Worm (Caenorhabditis elegans) whole organism, mixed stage, embryonic: ENCODE results near the gene T04C10.3.
A peak's percentile ranks its signal among the peaks of the same experiment; 100 is the strongest.

Experiments
- M03D4.4 ChIP-seq: sonication (generic microtip); optimal IDR thresholded peaks from 2 replicates; lab custom pipeline; 2017; ENCODE audit warnings: mild to moderate bottlenecking, missing genetic modification characterization, missing compliant biosample characterization
- bed-3 ChIP-seq: fragments of 200-800 bp; sonication (Bioruptor generic); optimal IDR thresholded peaks from 3 replicates; lab custom pipeline; 2018; ENCODE audit warnings: mild to moderate bottlenecking, missing genetic modification characterization, moderate library complexity, missing compliant biosample characterization
- ceh-39 ChIP-seq: fragments of 150-350 bp; optimal IDR thresholded peaks from 2 replicates; lab custom pipeline; 2014; ENCODE audit warnings: missing biosample characterization, missing genetic modification characterization
- ceh-43 ChIP-seq: fragments of 200-800 bp; sonication (Bioruptor generic); optimal IDR thresholded peaks from 2 replicates; lab custom pipeline; 2018; ENCODE audit warnings: mild to moderate bottlenecking, missing genetic modification characterization, moderate library complexity, missing compliant biosample characterization
- ces-1 ChIP-seq: fragments of 150-350 bp; optimal IDR thresholded peaks from 2 replicates; lab custom pipeline; 2014; ENCODE audit warnings: missing biosample characterization, missing genetic modification reagents, missing genetic modification characterization
- cnd-1 ChIP-seq: fragments of 200-800 bp; sonication (Bioruptor generic); optimal IDR thresholded peaks from 2 replicates; lab custom pipeline; 2018; ENCODE audit warnings: mild to moderate bottlenecking, missing genetic modification characterization, missing compliant biosample characterization
- drap-1 ChIP-seq: fragments of 200-800 bp; sonication (Bioruptor generic); optimal IDR thresholded peaks from 3 replicates; lab custom pipeline; 2018; ENCODE audit warnings: mild to moderate bottlenecking, missing genetic modification characterization, missing compliant biosample characterization
- elt-1 ChIP-seq: sonication (generic microtip); optimal IDR thresholded peaks from 2 replicates; lab custom pipeline; 2017; ENCODE audit warnings: missing genetic modification characterization, mild to moderate bottlenecking, missing compliant biosample characterization, antibody characterized with exemption, moderate library complexity, borderline replicate concordance; ENCODE audit not compliant: insufficient read depth
- elt-3 ChIP-seq: fragments of 150-350 bp; optimal IDR thresholded peaks from 2 replicates; lab custom pipeline; 2014; ENCODE audit warnings: missing biosample characterization, missing genetic modification characterization
- flh-1 ChIP-seq: fragments of 200-800 bp; sonication (Bioruptor generic); optimal IDR thresholded peaks from 2 replicates; lab custom pipeline; 2018; ENCODE audit warnings: mild to moderate bottlenecking, missing genetic modification characterization, moderate library complexity, missing compliant biosample characterization
- ham-2 ChIP-seq: fragments of 200-800 bp; sonication (Bioruptor generic); optimal IDR thresholded peaks from 2 replicates; lab custom pipeline; 2018; ENCODE audit warnings: mild to moderate bottlenecking, missing genetic modification characterization, missing compliant biosample characterization
- hlh-1 ChIP-seq: fragments of 150-350 bp; optimal IDR thresholded peaks from 2 replicates; lab custom pipeline; 2014; ENCODE audit warnings: missing biosample characterization, missing genetic modification reagents, missing genetic modification characterization
- lin-13 ChIP-seq: fragments of 150-350 bp; optimal IDR thresholded peaks from 2 replicates; lab custom pipeline; 2014; ENCODE audit warnings: missing biosample characterization, missing genetic modification characterization
- mep-1 ChIP-seq: fragments of 150-350 bp; optimal IDR thresholded peaks from 2 replicates; lab custom pipeline; 2017; ENCODE audit warnings: missing biosample characterization, missing genetic modification reagents, missing genetic modification characterization, inconsistent platforms
- mls-2 ChIP-seq: sonication (generic microtip); optimal IDR thresholded peaks from 2 replicates; lab custom pipeline; 2016; ENCODE audit warnings: mild to moderate bottlenecking, missing genetic modification characterization, moderate library complexity, missing compliant biosample characterization
- nhr-12 ChIP-seq: fragments of 150-350 bp; optimal IDR thresholded peaks from 2 replicates; lab custom pipeline; 2014; ENCODE audit warnings: missing biosample characterization, missing genetic modification characterization
- nhr-2 ChIP-seq: fragments of 150-350 bp; optimal IDR thresholded peaks from 2 replicates; lab custom pipeline; 2014; ENCODE audit warnings: missing biosample characterization, missing genetic modification characterization
- nhr-237 ChIP-seq: fragments of 150-350 bp; optimal IDR thresholded peaks from 2 replicates; lab custom pipeline; 2014; ENCODE audit warnings: missing biosample characterization, missing genetic modification characterization
- nhr-28 ChIP-seq: fragments of 150-350 bp; optimal IDR thresholded peaks from 2 replicates; lab custom pipeline; 2014; ENCODE audit warnings: missing biosample characterization, missing genetic modification characterization
- pha-4 ChIP-seq: fragments of 150-350 bp; optimal IDR thresholded peaks from 2 replicates; lab custom pipeline; 2018; ENCODE audit warnings: missing biosample characterization, missing genetic modification reagents, missing genetic modification characterization
- sem-2 ChIP-seq: fragments of 200-800 bp; sonication (Bioruptor generic); optimal IDR thresholded peaks from 2 replicates; lab custom pipeline; 2018; ENCODE audit warnings: mild to moderate bottlenecking, missing genetic modification characterization, missing compliant biosample characterization
- snpc-4 ChIP-seq: fragments of 150-350 bp; optimal IDR thresholded peaks from 2 replicates; lab custom pipeline; 2014; ENCODE audit warnings: missing biosample characterization, missing genetic modification characterization
- sptf-1 ChIP-seq: sonication (generic microtip); optimal IDR thresholded peaks from 2 replicates; lab custom pipeline; 2017; ENCODE audit warnings: mild to moderate bottlenecking, missing genetic modification characterization, moderate library complexity, missing compliant biosample characterization
- tbx-8 ChIP-seq: fragments of 200-800 bp; sonication (Bioruptor generic); optimal IDR thresholded peaks from 2 replicates; lab custom pipeline; 2018; ENCODE audit warnings: mild to moderate bottlenecking, missing genetic modification characterization, moderate library complexity, missing compliant biosample characterization
- unc-120 ChIP-seq: sonication (generic microtip); optimal IDR thresholded peaks from 2 replicates; lab custom pipeline; 2017; ENCODE audit warnings: missing genetic modification characterization, missing compliant biosample characterization; ENCODE audit not compliant: poor library complexity, severe bottlenecking
- unc-39 ChIP-seq: fragments of 150-350 bp; optimal IDR thresholded peaks from 2 replicates; lab custom pipeline; 2014; ENCODE audit warnings: missing biosample characterization, missing genetic modification characterization
- zip-8 ChIP-seq: fragments of 150-350 bp; optimal IDR thresholded peaks from 2 replicates; lab custom pipeline; 2014; ENCODE audit warnings: missing biosample characterization, missing genetic modification characterization

Gene T04C10.3

DNA sequence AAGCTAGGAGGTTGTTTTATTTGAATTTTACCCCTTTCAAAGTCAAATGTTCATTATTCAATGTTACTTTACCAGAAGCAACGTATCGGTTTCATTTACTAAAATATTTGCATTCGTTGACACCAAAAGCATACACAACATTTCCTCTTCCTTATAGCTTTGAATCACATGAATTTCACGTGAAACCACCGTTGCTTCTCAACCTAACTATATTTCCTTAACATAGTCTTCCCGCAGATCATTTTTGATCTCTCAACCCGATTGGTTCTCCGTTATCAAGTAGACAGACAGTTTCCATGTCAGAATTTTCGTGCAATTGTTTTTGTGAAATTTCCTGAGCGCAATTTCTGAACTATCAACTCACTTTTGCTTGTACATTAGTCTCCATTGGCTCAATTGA lies 2.3 kb upstream of the T04C10.3 start:
- TF ChIP-seq unc-120 (tag; lab: Kevin White, UChicago) (no peak), nhr-28 (tag; lab: Kevin White, UChicago) (no peak), sptf-1 (tag; lab: Kevin White, UChicago) (no peak), sem-2 (GFP tag; lab: Kevin White, UChicago) (no peak), lin-13 (no peak), ceh-39 (no peak), elt-1 (tag; lab: Kevin White, UChicago) (no peak), unc-39 (no peak), cnd-1 (tag; lab: Kevin White, UChicago) (no peak), nhr-12 (no peak), hlh-1 (no peak), pha-4 (tag; lab: Kevin White, UChicago) (no peak), flh-1 (GFP tag; lab: Kevin White, UChicago) (no peak), ceh-43 (no peak), elt-3 (no peak), bed-3 (no peak)

DNA sequence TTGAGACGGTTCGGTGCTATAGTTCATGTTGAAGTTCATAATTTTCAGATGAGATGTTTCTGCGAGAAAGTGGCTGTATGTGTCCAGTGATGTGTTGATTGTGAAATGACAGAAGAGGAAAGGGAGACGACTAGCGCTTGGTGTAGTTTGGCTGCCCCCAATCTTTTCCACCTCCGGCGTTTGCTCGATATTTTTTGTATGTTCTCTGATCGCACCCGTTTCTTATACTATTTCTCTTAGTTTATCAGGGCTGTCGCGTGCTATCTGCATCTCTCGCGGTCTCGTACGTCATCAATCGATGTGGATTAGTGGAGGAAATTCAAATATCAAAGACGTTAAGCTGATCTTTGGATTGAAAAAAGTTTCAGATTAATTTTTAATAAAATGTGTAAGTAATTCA lies 1.4 kb upstream of the T04C10.3 start, which contains the start of gene atf-4:
Gene atf-4 (minus strand): TSS at position 93 of the 400 bp plus-strand sequence.
- TF ChIP-seq mep-1 (tag; lab: Kevin White, UChicago) (peak; percentile 7), pha-4 (tag; lab: Kevin White, UChicago) (no peak), sptf-1 (tag; lab: Kevin White, UChicago) (no peak), nhr-2 (tag; lab: Kevin White, UChicago) (no peak), sem-2 (GFP tag; lab: Kevin White, UChicago) (no peak), lin-13 (no peak), hlh-1 (peak; percentile 24), M03D4.4 (no peak), unc-120 (tag; lab: Kevin White, UChicago) (peak; percentile 46), ceh-43 (no peak), ceh-39 (no peak), elt-1 (tag; lab: Kevin White, UChicago) (no peak), ham-2 (GFP tag; lab: Kevin White, UChicago) (peak; percentile 46), nhr-28 (tag; lab: Kevin White, UChicago) (no peak), snpc-4 (no peak)
- TF ChIP-seq, all 35 proteins: peak for 4

DNA sequence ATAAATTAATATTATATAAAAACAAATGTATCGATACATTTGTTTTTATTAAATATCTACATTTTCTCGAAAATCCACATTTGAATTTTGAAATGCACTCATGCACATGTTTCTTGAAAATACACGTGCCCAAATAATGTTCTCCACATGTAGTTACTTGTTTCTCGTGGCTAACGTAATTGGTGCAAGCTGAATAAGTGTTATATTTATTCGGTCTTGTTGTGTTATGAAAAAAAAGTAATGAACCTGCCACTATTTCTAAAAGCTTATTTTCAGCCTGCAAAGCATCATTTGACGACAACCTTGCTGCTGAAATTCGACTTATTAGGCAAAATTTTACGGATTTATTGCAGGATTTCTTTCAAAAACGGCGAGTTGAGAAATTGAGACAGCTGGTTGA lies 1.2 kb downstream of the T04C10.3 start:
- peak; percentile 5 for TF ChIP-seq drap-1 (GFP tag; lab: Kevin White, UChicago)
- no peak for TF ChIP-seq ham-2 (GFP tag; lab: Kevin White, UChicago)
- no peak for TF ChIP-seq sem-2 (GFP tag; lab: Kevin White, UChicago)
- TF ChIP-seq nhr-237 (tag; lab: Kevin White, UChicago): peak; percentile 75
- peak; percentile 63 for TF ChIP-seq ces-1 (GFP tag; lab: Kevin White, UChicago)
- TF ChIP-seq unc-120 (tag; lab: Kevin White, UChicago): no peak
- peak; percentile 64 for TF ChIP-seq mep-1 (tag; lab: Kevin White, UChicago)
- peak; percentile 33 for TF ChIP-seq hlh-1
- TF ChIP-seq bed-3: no peak
- TF ChIP-seq pha-4 (tag; lab: Kevin White, UChicago): peak; percentile 49

DNA sequence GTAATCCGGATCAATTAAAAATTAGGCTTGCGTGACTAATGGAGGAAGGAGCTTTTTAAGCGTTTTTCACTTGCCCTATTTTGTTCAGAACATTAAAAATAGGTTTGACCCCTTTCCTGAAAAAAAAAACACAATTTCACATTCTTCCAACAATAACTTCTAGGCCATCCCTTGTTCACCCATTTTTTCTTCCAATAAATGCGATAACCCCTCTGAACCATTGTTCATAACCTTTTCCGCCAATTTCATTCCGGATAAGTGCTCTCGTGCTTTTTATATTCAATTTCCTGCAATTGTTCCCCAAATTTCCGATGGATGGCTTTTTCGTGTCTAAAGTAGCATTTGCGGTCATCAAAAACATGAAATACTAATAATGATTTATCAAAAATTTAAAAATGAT lies 3.3 kb downstream of the T04C10.3 start:
- TF ChIP-seq sem-2 (GFP tag; lab: Kevin White, UChicago) (no peak), ces-1 (GFP tag; lab: Kevin White, UChicago) (peak; percentile 27), mls-2 (tag; lab: Kevin White, UChicago) (no peak), drap-1 (GFP tag; lab: Kevin White, UChicago) (no peak), sptf-1 (tag; lab: Kevin White, UChicago) (peak; percentile 19), lin-13 (no peak), tbx-8 (no peak)

DNA sequence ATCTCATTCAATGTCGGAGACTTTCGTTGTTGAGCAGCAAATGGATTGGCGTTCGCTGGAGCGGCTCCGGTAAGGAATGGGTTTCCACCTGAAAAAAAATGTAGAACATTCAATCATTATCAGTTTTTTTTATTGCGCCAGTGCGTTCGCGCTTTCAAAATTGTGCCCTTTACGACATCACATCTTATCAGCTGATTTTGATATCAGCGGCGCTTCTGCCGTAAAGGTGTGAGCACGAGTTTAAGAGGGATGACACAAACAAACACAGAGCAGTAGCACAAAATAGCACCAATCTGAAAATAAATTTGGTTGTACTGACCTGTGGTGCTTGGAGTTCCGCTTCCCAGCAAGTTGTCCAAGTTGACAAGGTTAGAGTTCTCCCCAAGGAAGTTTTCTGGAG lies 4.6 kb downstream of the T04C10.3 start:
- TF ChIP-seq elt-3 (no peak), zip-8 (tag; lab: Kevin White, UChicago) (no peak), hlh-1 (no peak), snpc-4 (no peak), tbx-8 (no peak), mls-2 (tag; lab: Kevin White, UChicago) (no peak), mep-1 (tag; lab: Kevin White, UChicago) (no peak), cnd-1 (tag; lab: Kevin White, UChicago) (no peak), elt-1 (tag; lab: Kevin White, UChicago) (no peak)
